Fruit fly (Drosophila melanogaster) whole organism, wandering third instar larva: ENCODE data around the gene asp.
A peak's percentile ranks its signal among the peaks of the same experiment; 100 is the strongest.

Experiments used
- Abd-B ChIP-seq: fragments of >200 bp; optimal IDR thresholded peaks from 2 replicates; lab custom pipeline; 2017; ENCODE audit warnings: missing biosample characterization, missing genetic modification characterization
- CG32264 ChIP-seq: fragments of 200-800 bp; sonication (Bioruptor generic); optimal IDR thresholded peaks from 2 replicates; lab custom pipeline; 2016; ENCODE audit warnings: missing biosample characterization, missing genetic modification characterization
- CG9705 ChIP-seq: fragments of 200-800 bp; sonication (Bioruptor generic); optimal IDR thresholded peaks from 2 replicates; lab custom pipeline; 2018; ENCODE audit warnings: missing biosample characterization, mild to moderate bottlenecking, missing genetic modification characterization
- CrebA ChIP-seq: fragments of 200-800 bp; sonication (Bioruptor generic); optimal IDR thresholded peaks from 2 replicates; lab custom pipeline; 2016; ENCODE audit warnings: missing biosample characterization, mild to moderate bottlenecking, missing genetic modification characterization, borderline replicate concordance
- Dfd ChIP-seq: fragments of >200 bp; optimal IDR thresholded peaks from 2 replicates; lab custom pipeline; 2017; ENCODE audit warnings: missing biosample characterization, missing genetic modification characterization
- Dif ChIP-seq: fragments of 200-275, 200-300 bp; sonication (Bioruptor generic); optimal IDR thresholded peaks from 2 replicates; lab custom pipeline; 2018; ENCODE audit warnings: missing biosample characterization, missing genetic modification characterization; ENCODE audit not compliant: partially characterized antibody
- GATAd ChIP-seq: sonication (Bioruptor generic); optimal IDR thresholded peaks from 2 replicates; lab custom pipeline; 2016; ENCODE audit warnings: missing biosample characterization, missing genetic modification characterization
- HLH106 ChIP-seq: fragments of 200-800 bp; optimal IDR thresholded peaks from 3 replicates; lab custom pipeline; 2019; ENCODE audit warnings: missing biosample characterization, mild to moderate bottlenecking, missing genetic modification characterization, moderate library complexity
- Hnf4 ChIP-seq: fragments of 200-800 bp; sonication (Bioruptor generic); optimal IDR thresholded peaks from 2 replicates; lab custom pipeline; 2016; ENCODE audit warnings: missing biosample characterization, mild to moderate bottlenecking, missing genetic modification characterization
- Hr78 ChIP-seq: fragments of >200 bp; optimal IDR thresholded peaks from 2 replicates; lab custom pipeline; 2017; ENCODE audit warnings: missing biosample characterization, missing genetic modification characterization
- Hr83 ChIP-seq: fragments of 200-300 bp; sonication (Bioruptor generic); optimal IDR thresholded peaks from 2 replicates; lab custom pipeline; 2016; ENCODE audit warnings: missing biosample characterization, mild to moderate bottlenecking, missing genetic modification characterization, moderate library complexity; ENCODE audit not compliant: poor library complexity, severe bottlenecking
- Jra ChIP-seq: sonication (Bioruptor generic); optimal IDR thresholded peaks from 2 replicates; lab custom pipeline; 2016; ENCODE audit warnings: missing biosample characterization, missing genetic modification characterization
- Mio ChIP-seq: sonication (Bioruptor generic); optimal IDR thresholded peaks from 2 replicates; lab custom pipeline; 2016; ENCODE audit warnings: missing biosample characterization, missing genetic modification characterization
- Myc ChIP-seq: fragments of >200 bp; optimal IDR thresholded peaks from 2 replicates; lab custom pipeline; 2017
- N ChIP-seq: fragments of >200 bp; optimal IDR thresholded peaks from 2 replicates; lab custom pipeline; 2018; ENCODE audit warnings: missing biosample characterization, missing external identifiers, missing genetic modification characterization
- OdsH ChIP-seq: fragments of 200-800 bp; sonication (Bioruptor generic); optimal IDR thresholded peaks from 2 replicates; lab custom pipeline; 2016; ENCODE audit warnings: missing biosample characterization, mild to moderate bottlenecking, missing genetic modification characterization
- Rel ChIP-seq, 2 experiments: fragments of 200-800 bp; sonication (Bioruptor generic) in 1 of 2; optimal IDR thresholded peaks; 2 replicates in 1 of 2; 3 replicates in 1 of 2; lab custom pipeline; 2016 to 2019; ENCODE audit warnings: mild to moderate bottlenecking in 2 of 2, missing biosample characterization in 2 of 2, missing genetic modification characterization in 2 of 2, moderate library complexity in 1 of 2
- Sp1 ChIP-seq: fragments of 200-800 bp; sonication (Bioruptor generic); optimal IDR thresholded peaks from 3 replicates; lab custom pipeline; 2019; ENCODE audit warnings: missing biosample characterization, mild to moderate bottlenecking, missing genetic modification characterization, moderate library complexity
- Vsx2 ChIP-seq: fragments of 200-300, 225-300 bp; sonication (Bioruptor generic); optimal IDR thresholded peaks from 2 replicates; lab custom pipeline; 2018; ENCODE audit warnings: missing biosample characterization, missing genetic modification characterization; ENCODE audit not compliant: partially characterized antibody
- br ChIP-seq: fragments of 200-800 bp; sonication (Bioruptor generic); optimal IDR thresholded peaks from 2 replicates; lab custom pipeline; 2016; ENCODE audit warnings: missing biosample characterization, missing genetic modification characterization
- brk ChIP-seq: fragments of 200-800 bp; sonication (Bioruptor generic); optimal IDR thresholded peaks from 2 replicates; lab custom pipeline; 2016; ENCODE audit warnings: missing biosample characterization, mild to moderate bottlenecking, missing genetic modification characterization
- dl ChIP-seq, 2 experiments: fragments of 175-275, 200-275 bp in 1 of 2; fragments of 200-275 bp in 1 of 2; sonication (Bioruptor generic); optimal IDR thresholded peaks; lab custom pipeline; 2018; ENCODE audit warnings: mild to moderate bottlenecking in 2 of 2, missing biosample characterization in 2 of 2, missing genetic modification characterization in 2 of 2, moderate library complexity in 2 of 2; ENCODE audit not compliant: partially characterized antibody in 2 of 2, insufficient read depth in 1 of 2
- dmrt93B ChIP-seq: fragments of 200-800 bp; sonication (Bioruptor generic); optimal IDR thresholded peaks from 2 replicates; lab custom pipeline; 2018; ENCODE audit warnings: missing biosample characterization, mild to moderate bottlenecking, missing genetic modification characterization
- dsf ChIP-seq: sonication (Bioruptor generic); optimal IDR thresholded peaks from 2 replicates; lab custom pipeline; 2016; ENCODE audit warnings: missing biosample characterization, missing genetic modification characterization, borderline replicate concordance
- ey ChIP-seq: fragments of 200-800 bp; sonication (Bioruptor generic); optimal IDR thresholded peaks from 2 replicates; lab custom pipeline; 2016; ENCODE audit warnings: missing biosample characterization, missing genetic modification characterization
- foxo ChIP-seq, 2 experiments: fragments of 200-800 bp; sonication (Bioruptor generic); optimal IDR thresholded peaks; 2 replicates in 1 of 2; 3 replicates in 1 of 2; lab custom pipeline; 2016 to 2017; ENCODE audit warnings: missing biosample characterization in 2 of 2, missing genetic modification characterization in 2 of 2
- fru ChIP-seq: fragments of 200-800 bp; sonication (Bioruptor generic); optimal IDR thresholded peaks from 3 replicates; lab custom pipeline; 2016; ENCODE audit warnings: missing biosample characterization, mild to moderate bottlenecking, missing genetic modification characterization
- h ChIP-seq: fragments of 200-800 bp; sonication (Bioruptor generic); optimal IDR thresholded peaks from 3 replicates; lab custom pipeline; 2016; ENCODE audit warnings: missing biosample characterization, mild to moderate bottlenecking, missing genetic modification characterization
- jim ChIP-seq: fragments of 175-275, 200-325 bp; sonication (Bioruptor generic); optimal IDR thresholded peaks from 2 replicates; lab custom pipeline; 2016; ENCODE audit warnings: missing biosample characterization, mild to moderate bottlenecking, missing genetic modification characterization
- lola ChIP-seq: fragments of >200 bp; optimal IDR thresholded peaks from 2 replicates; lab custom pipeline; 2017; ENCODE audit warnings: missing biosample characterization, missing genetic modification characterization
- pan ChIP-seq: fragments of >200 bp; optimal IDR thresholded peaks from 2 replicates; lab custom pipeline; 2017
- psq ChIP-seq: fragments of 200-800 bp; sonication (Bioruptor generic); optimal IDR thresholded peaks from 3 replicates; lab custom pipeline; 2017; ENCODE audit warnings: missing biosample characterization, mild to moderate bottlenecking, missing genetic modification characterization, moderate library complexity
- rgr ChIP-seq: fragments of 200-800 bp; sonication (Bioruptor generic); optimal IDR thresholded peaks from 3 replicates; lab custom pipeline; 2016; ENCODE audit warnings: missing biosample characterization, mild to moderate bottlenecking, missing genetic modification characterization
- sage ChIP-seq: fragments of 200-800 bp; sonication (Bioruptor generic); optimal IDR thresholded peaks from 2 replicates; lab custom pipeline; 2016; ENCODE audit warnings: missing biosample characterization, mild to moderate bottlenecking, missing genetic modification characterization
- sv ChIP-seq: fragments of 200-800 bp; sonication (Bioruptor generic); optimal IDR thresholded peaks from 3 replicates; lab custom pipeline; 2016; ENCODE audit warnings: missing biosample characterization, missing genetic modification characterization
- tai ChIP-seq: sonication (Bioruptor generic); optimal IDR thresholded peaks from 2 replicates; lab custom pipeline; 2016; ENCODE audit warnings: missing biosample characterization, missing genetic modification characterization
- usp ChIP-seq: fragments of >200 bp; optimal IDR thresholded peaks from 2 replicates; lab custom pipeline; 2017; ENCODE audit warnings: missing biosample characterization, missing genetic modification characterization
- woc ChIP-seq: sonication (Bioruptor generic); optimal IDR thresholded peaks from 2 replicates; lab custom pipeline; 2016; ENCODE audit warnings: missing biosample characterization, mild to moderate bottlenecking, missing genetic modification characterization

asp gene

dm6 chr3R:24767667-24768340 lies 14.2 kb downstream of the asp start:
- TF ChIP-seq Sp1 (GFP tag; lab: Kevin White, UChicago) (no peak), Dif (GFP tag; lab: Kevin White, UChicago) (peak; percentile 64), ey (GFP tag; lab: Kevin White, UChicago) (no peak), dl (GFP tag; optimal IDR thresholded peaks at IDR 0.05; lab: Kevin White, UChicago; ENCODE audit: insufficient read depth in 1 of 2, partially characterized antibody in 2 of 2) (peak; percentile 61 to 66), Jra (GFP tag; lab: Kevin White, UChicago) (no peak)
- TF ChIP-seq, all 38 proteins: peak for 2

dm6 chr3R:24768538-24769401 lies 15.1 kb downstream of the asp start, which contains the start of gene CG13631:
Gene CG13631, plus strand, starts transcription at chr3R:24769351.
- TF ChIP-seq dsf (peak; percentile 75), fru (GFP tag; lab: Kevin White, UChicago) (peak; percentile 98), CG9705 (GFP tag; lab: Kevin White, UChicago) (peak; percentile 87), OdsH (peak; percentile 97), sage (GFP tag; lab: Kevin White, UChicago) (peak; percentile 77), foxo (GFP tag; optimal IDR thresholded peaks at IDR 0.05; lab: Kevin White, UChicago) (peak; percentile 65 to 98), jim (GFP tag; lab: Kevin White, UChicago) (no peak), psq (GFP tag; lab: Kevin White, UChicago) (peak; percentile 93), br (GFP tag; lab: Kevin White, UChicago) (peak; percentile 97), dl (GFP tag; optimal IDR thresholded peaks at IDR 0.05; lab: Kevin White, UChicago; ENCODE audit: insufficient read depth in 1 of 2, partially characterized antibody in 2 of 2) (peak; percentile 30 to 81), Hr83 (peak; percentile 76), Mio (GFP tag; lab: Kevin White, UChicago) (peak; percentile 76), dmrt93B (GFP tag; lab: Kevin White, UChicago) (peak; percentile 96), Hnf4 (GFP tag; lab: Kevin White, UChicago) (peak; percentile 94), Vsx2 (GFP tag; lab: Kevin White, UChicago) (no peak), usp (no peak), woc (GFP tag; lab: Kevin White, UChicago) (peak; percentile 90), Rel (GFP tag; optimal IDR thresholded peaks at IDR 0.05; lab: Kevin White, UChicago) (peak; percentile 56), Rel (tag; optimal IDR thresholded peaks at IDR 0.05; lab: Kevin White, UChicago) (peak; percentile 59), Dif (GFP tag; lab: Kevin White, UChicago) (peak; percentile 53), CrebA (GFP tag; lab: Kevin White, UChicago) (peak; percentile 49), Myc (lab: Kevin White, UChicago) (no peak), N (GFP tag; lab: Kevin White, UChicago) (no peak), Jra (GFP tag; lab: Kevin White, UChicago) (peak; percentile 92), h (GFP tag; lab: Kevin White, UChicago) (peak; percentile 97), GATAd (peak; percentile 73), Dfd (GFP tag; lab: Kevin White, UChicago) (peak; percentile 52), sv (peak; percentile 92), lola (GFP tag; lab: Kevin White, UChicago) (no peak), CG32264 (GFP tag; lab: Kevin White, UChicago) (peak; percentile 86), brk (GFP tag; lab: Kevin White, UChicago) (peak; percentile 87), tai (GFP tag; lab: Kevin White, UChicago) (peak; percentile 91), Abd-B (GFP tag; lab: Kevin White, UChicago) (no peak), Sp1 (GFP tag; lab: Kevin White, UChicago) (peak; percentile 92), rgr (peak; percentile 97), HLH106 (tag; lab: Kevin White, UChicago) (peak; percentile 97), Hr78 (GFP tag; lab: Kevin White, UChicago) (no peak), pan (lab: Kevin White, UChicago) (no peak), ey (GFP tag; lab: Kevin White, UChicago) (peak; percentile 98)
